Worm (Caenorhabditis elegans): Measurements from ENCODE around the gene dec-7.

Gene dec-7

DNA sequence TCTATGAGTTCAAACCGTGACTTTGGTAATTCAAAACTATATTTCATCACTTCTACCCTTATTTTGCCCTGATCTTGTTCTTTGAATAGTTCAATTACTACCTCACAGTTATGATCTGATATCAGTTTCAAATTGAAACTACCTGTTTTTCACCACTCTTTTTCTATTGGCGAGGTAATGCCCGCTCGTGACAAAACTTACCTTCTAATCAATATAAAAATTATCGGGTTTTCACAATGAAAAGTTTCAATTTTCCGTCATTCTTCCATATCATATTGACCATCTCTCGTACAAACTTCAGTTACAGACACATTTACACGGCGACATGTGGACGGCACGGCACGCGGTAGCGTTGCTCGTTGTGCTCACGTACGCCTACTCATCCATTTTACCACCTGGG, at the start of gene dec-7:
Gene dec-7, plus strand, starts transcription at position 308 of the 400 bp plus-strand sequence.
- TF ChIP-seq ceh-34 (tag; optimal IDR thresholded peaks at IDR 0.05) = no peak
- TF ChIP-seq ceh-31 (tag; optimal IDR thresholded peaks at IDR 0.05) = no peak
- no peak for TF ChIP-seq dve-1 (tag; optimal IDR thresholded peaks at IDR 0.05)
- no peak for TF ChIP-seq pax-1 (tag; optimal IDR thresholded peaks at IDR 0.05)
- no peak for TF ChIP-seq K02D7.2 (tag; optimal IDR thresholded peaks at IDR 0.05)
- no peak for TF ChIP-seq pha-4 (tag; optimal IDR thresholded peaks at IDR 0.05)
- no peak for TF ChIP-seq nfya-1 (tag; optimal IDR thresholded peaks at IDR 0.05)
- TF ChIP-seq unc-3 (GFP tag; conservative IDR thresholded peaks at IDR 0.05) = no peak
- TF ChIP-seq unc-3 (tag; optimal IDR thresholded peaks at IDR 0.05) = no peak
- TF ChIP-seq hlh-6 (tag; optimal IDR thresholded peaks at IDR 0.05) = no peak
- no peak for TF ChIP-seq eyg-1 (tag; optimal IDR thresholded peaks at IDR 0.05)
- no peak for TF ChIP-seq T23F11.4 (GFP tag; optimal IDR thresholded peaks at IDR 0.05)
- no peak for TF ChIP-seq ceh-9 (tag; optimal IDR thresholded peaks at IDR 0.05)
- TF ChIP-seq syd-9 (tag; optimal IDR thresholded peaks at IDR 0.05) = no peak
- TF ChIP-seq zip-5 (tag; optimal IDR thresholded peaks at IDR 0.05) = no peak
- no peak for TF ChIP-seq ceh-19 (GFP tag; optimal IDR thresholded peaks at IDR 0.05)
- no peak for TF ChIP-seq rnt-1 (tag; optimal IDR thresholded peaks at IDR 0.05)
- TF ChIP-seq C38D4.7 (GFP tag; optimal IDR thresholded peaks at IDR 0.05) = no peak
- TF ChIP-seq unc-86 (tag; optimal IDR thresholded peaks at IDR 0.05) = no peak
- no peak for TF ChIP-seq odd-2 (tag; optimal IDR thresholded peaks at IDR 0.05)
- TF ChIP-seq gmeb-2 (tag; optimal IDR thresholded peaks at IDR 0.05) = no peak

DNA sequence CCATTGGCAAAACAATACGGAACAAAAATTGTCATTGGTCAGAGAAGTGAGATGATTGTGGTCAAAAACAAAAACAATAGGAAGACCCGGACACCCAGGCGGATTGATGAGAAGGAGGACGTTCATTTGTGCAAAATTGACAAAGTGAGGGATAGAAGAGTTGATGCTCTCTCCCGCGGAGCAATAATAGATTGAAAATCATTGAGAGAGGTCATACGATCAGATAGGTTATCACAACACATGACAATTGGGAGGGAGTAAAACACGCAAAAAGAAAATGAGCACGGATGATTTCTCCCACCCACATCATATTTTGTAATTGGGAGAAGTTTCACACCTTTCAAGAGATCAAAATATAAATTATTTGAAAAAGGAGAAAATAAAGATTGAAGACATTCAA, 46.6 kb upstream of the dec-7 start:
- TF ChIP-seq ceh-18 (tag; optimal IDR thresholded peaks at IDR 0.05) (no peak), hlh-15 (tag; optimal IDR thresholded peaks at IDR 0.05) (no peak), sdc-2 (tag; optimal IDR thresholded peaks at IDR 0.05) (no peak), npax-4 (tag; optimal IDR thresholded peaks at IDR 0.05) (no peak), pag-3 (tag; optimal IDR thresholded peaks at IDR 0.05; ENCODE audit: borderline replicate concordance) (no peak), Y22D7AL.16 (tag; optimal IDR thresholded peaks at IDR 0.05) (no peak), pha-4 (tag; optimal IDR thresholded peaks at IDR 0.05) (no peak), pat-9 (tag; optimal IDR thresholded peaks at IDR 0.05) (no peak), dmd-4 (tag; optimal IDR thresholded peaks at IDR 0.05; ENCODE audit: borderline replicate concordance) (no peak), ets-4 (tag; optimal IDR thresholded peaks at IDR 0.05) (no peak), T23F11.4 (GFP tag; optimal IDR thresholded peaks at IDR 0.05) (no peak), mec-3 (tag; optimal IDR thresholded peaks at IDR 0.05; ENCODE audit: borderline replicate concordance) (no peak), ceh-9 (tag; optimal IDR thresholded peaks at IDR 0.05) (no peak), zip-5 (tag; optimal IDR thresholded peaks at IDR 0.05) (no peak), K02D7.2 (tag; optimal IDR thresholded peaks at IDR 0.05) (no peak), syd-9 (tag; optimal IDR thresholded peaks at IDR 0.05) (no peak), nhr-232 (tag; optimal IDR thresholded peaks at IDR 0.05) (no peak), unc-55 (GFP tag; optimal IDR thresholded peaks at IDR 0.05) (no peak), hlh-8 (tag; optimal IDR thresholded peaks at IDR 0.05) (no peak), unc-86 (tag; optimal IDR thresholded peaks at IDR 0.05) (no peak)

DNA sequence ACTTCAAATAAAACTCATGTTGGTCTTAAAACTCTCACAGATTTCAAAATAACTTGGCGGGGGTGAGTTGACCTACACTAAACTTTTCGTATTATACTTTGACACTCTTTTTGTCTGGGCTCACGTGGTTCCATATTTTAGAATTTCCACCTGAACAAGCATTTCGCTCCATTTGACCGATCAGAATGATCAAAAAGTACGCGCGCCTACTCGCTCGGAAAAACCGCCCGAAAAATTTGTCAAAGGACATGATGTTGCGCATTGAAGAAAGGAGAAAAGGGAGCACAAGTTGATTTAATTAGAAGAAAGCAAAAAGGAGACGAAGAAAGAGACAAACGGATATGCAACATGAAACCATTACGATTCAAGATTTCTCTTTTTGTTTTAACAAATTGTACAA, 45.9 kb upstream of the dec-7 start:
- no peak for TF ChIP-seq fax-1 (tag; optimal IDR thresholded peaks at IDR 0.05)
- no peak for TF ChIP-seq ztf-16 (tag; optimal IDR thresholded peaks at IDR 0.05)
- TF ChIP-seq unc-55 (GFP tag; optimal IDR thresholded peaks at IDR 0.05) = no peak
- peak; percentile 82 for TF ChIP-seq unc-42 (tag; optimal IDR thresholded peaks at IDR 0.05)
- no peak for TF ChIP-seq syd-9 (tag; optimal IDR thresholded peaks at IDR 0.05)

DNA sequence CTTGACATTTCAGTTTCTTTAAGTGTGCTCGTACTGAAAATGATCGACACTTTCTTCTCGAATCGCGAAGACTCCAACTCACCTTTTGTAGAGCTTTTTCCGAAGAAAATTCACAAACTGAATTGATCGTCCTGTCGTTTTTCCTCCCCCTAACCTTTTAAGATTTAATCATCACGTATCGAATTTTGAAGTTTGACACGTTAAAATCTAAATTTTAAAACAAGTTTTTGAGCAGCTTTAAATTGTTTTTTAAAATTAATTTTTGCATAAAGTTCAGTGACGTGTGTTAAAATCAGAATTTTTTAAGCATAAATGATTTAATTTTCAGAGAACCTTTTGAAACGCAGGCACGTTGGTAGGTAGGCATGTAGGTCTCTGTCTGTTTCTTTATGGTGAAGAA, 40.9 kb upstream of the dec-7 start, which contains the start of gene alg-4:
Gene alg-4, minus strand, starts transcription at position 101 of the 400 bp plus-strand sequence.
- TF ChIP-seq ceh-6 (GFP tag; optimal IDR thresholded peaks at IDR 0.05) = no peak
- no peak for TF ChIP-seq hlh-8 (tag; optimal IDR thresholded peaks at IDR 0.05)
- no peak for TF ChIP-seq sdc-2 (tag; optimal IDR thresholded peaks at IDR 0.05)
- TF ChIP-seq unc-3 (GFP tag; conservative IDR thresholded peaks at IDR 0.05) = no peak
- TF ChIP-seq unc-3 (tag; optimal IDR thresholded peaks at IDR 0.05) = no peak
- no peak for TF ChIP-seq madf-2 (tag; optimal IDR thresholded peaks at IDR 0.05)
- no peak for TF ChIP-seq ceh-19 (GFP tag; optimal IDR thresholded peaks at IDR 0.05)
- no peak for TF ChIP-seq ref-2 (tag; optimal IDR thresholded peaks at IDR 0.05)
- no peak for TF ChIP-seq elt-2 (tag; optimal IDR thresholded peaks at IDR 0.05)

Measured in whole organism, late embryonic.